Fruit fly (Drosophila melanogaster) whole organism, embryonic: ENCODE measurements around the gene CG45072.
A peak's percentile ranks its signal among the peaks of the same experiment; 100 is the strongest.

Source experiments
- Adf1 ChIP-seq: fragments of 200-800 bp; sonication (Bioruptor generic); IDR thresholded peaks from 2 replicates; pipeline ENCODE4 v1.3.6; 2022; ENCODE audit warnings: missing biosample characterization, missing genetic modification characterization
- Atf-2 ChIP-seq: fragments of 200-800 bp; sonication (Bioruptor generic); optimal IDR thresholded peaks from 2 replicates; lab custom pipeline; 2016; ENCODE audit warnings: missing biosample characterization, missing genetic modification characterization
- Atf3 ChIP-seq: fragments of 200-800 bp; sonication (Bioruptor generic); optimal IDR thresholded peaks from 3 replicates; lab custom pipeline; 2016; ENCODE audit warnings: missing biosample characterization, missing genetic modification characterization
- Blimp-1 ChIP-seq: fragments of 200-800 bp; sonication (Bioruptor generic); optimal IDR thresholded peaks from 3 replicates; lab custom pipeline; 2018; ENCODE audit warnings: missing biosample characterization, missing genetic modification characterization, mild to moderate bottlenecking, moderate library complexity, missing genetic modification reagents
- CG10431 ChIP-seq: fragments of 200-800 bp; sonication (Bioruptor generic); optimal IDR thresholded peaks from 3 replicates; lab custom pipeline; 2018; ENCODE audit warnings: missing biosample characterization, mild to moderate bottlenecking, missing genetic modification characterization
- CG11723 ChIP-seq: fragments of 200-800 bp; sonication (Bioruptor generic); optimal IDR thresholded peaks from 2 replicates; lab custom pipeline; 2017; ENCODE audit warnings: missing biosample characterization, mild to moderate bottlenecking, missing genetic modification characterization
- CG2129 ChIP-seq: fragments of 200-800 bp; sonication (Bioruptor generic); IDR thresholded peaks from 2 replicates; pipeline ENCODE4 v1.3.6; 2022; ENCODE audit warnings: missing biosample characterization, missing genetic modification characterization; ENCODE audit not compliant: partially characterized antibody
- CG32772 ChIP-seq: fragments of 200-800 bp; sonication (Bioruptor generic); IDR thresholded peaks from 2 replicates; pipeline ENCODE4 v1.3.6; 2022; ENCODE audit warnings: missing biosample characterization, missing genetic modification characterization
- CG3407 ChIP-seq: fragments of 200-800 bp; sonication (Bioruptor generic); optimal IDR thresholded peaks from 2 replicates; lab custom pipeline; 2018; ENCODE audit warnings: missing biosample characterization, mild to moderate bottlenecking, missing genetic modification characterization
- CG3847 ChIP-seq: fragments of 200-800 bp; sonication (Bioruptor generic); IDR thresholded peaks from 2 replicates; pipeline ENCODE4 v1.3.6; 2022; ENCODE audit warnings: missing biosample characterization, missing genetic modification characterization
- CG4404 ChIP-seq: fragments of 200-800 bp; sonication (Bioruptor generic); IDR thresholded peaks from 2 replicates; pipeline ENCODE4 v1.3.6; 2022; ENCODE audit warnings: missing biosample characterization, missing genetic modification characterization
- CG4820 ChIP-seq: fragments of 200-800 bp; sonication (Bioruptor generic); optimal IDR thresholded peaks from 3 replicates; lab custom pipeline; 2016; ENCODE audit warnings: missing biosample characterization, missing genetic modification characterization
- CG5180 ChIP-seq: fragments of 200-800 bp; sonication (Bioruptor generic); optimal IDR thresholded peaks from 3 replicates; lab custom pipeline; 2017; ENCODE audit warnings: missing biosample characterization, missing genetic modification characterization, mild to moderate bottlenecking, moderate library complexity, missing genetic modification reagents
- CG6791 ChIP-seq: fragments of 200-800 bp; sonication (Bioruptor generic); IDR thresholded peaks from 3 replicates; pipeline ENCODE4 v1.3.6; 2022; ENCODE audit warnings: missing biosample characterization, missing genetic modification characterization; ENCODE audit not compliant: partially characterized antibody
- CG7556 ChIP-seq: fragments of 200-800 bp; sonication (Bioruptor generic); optimal IDR thresholded peaks from 2 replicates; lab custom pipeline; 2017; ENCODE audit warnings: missing biosample characterization, mild to moderate bottlenecking, missing genetic modification characterization
- CG8290 ChIP-seq, 3 experiments: fragments of 200-800 bp; sonication (Bioruptor generic); optimal IDR thresholded peaks; 2 replicates each; lab custom pipeline; 2016 to 2019; ENCODE audit warnings: missing biosample characterization in 3 of 3, missing genetic modification characterization in 3 of 3, mild to moderate bottlenecking in 2 of 3, moderate library complexity in 1 of 3
- CG8478 ChIP-seq: fragments of >200 bp; optimal IDR thresholded peaks from 2 replicates; lab custom pipeline; 2018
- CG9727 ChIP-seq: fragments of 200-800 bp; sonication (Bioruptor generic); optimal IDR thresholded peaks from 3 replicates; lab custom pipeline; 2017; ENCODE audit warnings: missing biosample characterization, mild to moderate bottlenecking, missing genetic modification characterization
- Chrac-16 ChIP-seq: fragments of 200-800 bp; sonication (Bioruptor generic); optimal IDR thresholded peaks from 3 replicates; lab custom pipeline; 2016; ENCODE audit warnings: missing biosample characterization, missing genetic modification characterization
- Drgx ChIP-seq: fragments of 200-800 bp; sonication (Bioruptor generic); IDR thresholded peaks from 2 replicates; pipeline ENCODE4 v1.3.6; 2022; ENCODE audit warnings: missing biosample characterization, missing genetic modification characterization
- ERR ChIP-seq: fragments of 200-800 bp; sonication (Bioruptor generic); optimal IDR thresholded peaks from 2 replicates; lab custom pipeline; 2016; ENCODE audit warnings: missing biosample characterization, missing genetic modification characterization
- Ets65A ChIP-seq: fragments of 200-800 bp; sonication (Bioruptor generic); peaks from one replicate; lab custom pipeline; 2016; ENCODE audit warnings: missing biosample characterization, missing genetic modification characterization
- HmgD ChIP-seq: fragments of 200-800 bp; sonication (Bioruptor generic); optimal IDR thresholded peaks from 3 replicates; lab custom pipeline; 2016; ENCODE audit warnings: missing biosample characterization, missing genetic modification characterization
- MBD-R2 ChIP-seq: fragments of 200-800 bp; sonication (Bioruptor generic); IDR thresholded peaks from 2 replicates; pipeline ENCODE4 v1.3.6; 2022; ENCODE audit warnings: missing biosample characterization, missing genetic modification characterization
- MTF-1 ChIP-seq: fragments of 200-800 bp; sonication (Bioruptor generic); optimal IDR thresholded peaks from 2 replicates; lab custom pipeline; 2018; ENCODE audit warnings: missing biosample characterization, mild to moderate bottlenecking, missing genetic modification characterization, borderline replicate concordance
- Meics ChIP-seq: fragments of 200-800 bp; sonication (Bioruptor generic); optimal IDR thresholded peaks from 2 replicates; lab custom pipeline; 2017; ENCODE audit warnings: missing biosample characterization, mild to moderate bottlenecking, missing genetic modification characterization
- Myb ChIP-seq: fragments of 200-800 bp; sonication (Bioruptor generic); optimal IDR thresholded peaks from 2 replicates; lab custom pipeline; 2016; ENCODE audit warnings: missing biosample characterization, missing genetic modification characterization
- Optix ChIP-seq: fragments of 200-800 bp; sonication (Bioruptor generic); IDR thresholded peaks from 3 replicates; pipeline ENCODE4 v1.3.6; 2022; ENCODE audit warnings: missing biosample characterization, missing genetic modification characterization
- Rx ChIP-seq: fragments of 200-800 bp; sonication (Bioruptor generic); IDR thresholded peaks from 2 replicates; pipeline ENCODE4 v1.3.6; 2022; ENCODE audit warnings: missing biosample characterization, missing genetic modification characterization
- Ssrp ChIP-seq: fragments of 200-800 bp; sonication (Bioruptor generic); optimal IDR thresholded peaks from 2 replicates; lab custom pipeline; 2018; ENCODE audit warnings: missing biosample characterization, mild to moderate bottlenecking, missing genetic modification characterization, moderate library complexity
- Xbp1 ChIP-seq: fragments of 200-800 bp; sonication (Bioruptor generic); optimal IDR thresholded peaks from 3 replicates; lab custom pipeline; 2016; ENCODE audit warnings: missing biosample characterization, mild to moderate bottlenecking, missing genetic modification characterization
- br ChIP-seq: fragments of >200 bp; optimal IDR thresholded peaks from 2 replicates; lab custom pipeline; 2017
- ci ChIP-seq: fragments of 200-800 bp; sonication (Bioruptor generic); IDR thresholded peaks from 3 replicates; pipeline ENCODE4 v1.3.6; 2022; ENCODE audit warnings: missing biosample characterization, missing genetic modification characterization
- crol ChIP-seq: fragments of 200-800 bp; sonication (Bioruptor generic); IDR thresholded peaks from 2 replicates; pipeline ENCODE4 v1.3.6; 2022; ENCODE audit warnings: missing biosample characterization, missing genetic modification characterization
- exex ChIP-seq: fragments of 200-800 bp; sonication (Bioruptor generic); optimal IDR thresholded peaks from 4 replicates; lab custom pipeline; 2018; ENCODE audit warnings: missing biosample characterization, mild to moderate bottlenecking, missing genetic modification characterization, moderate library complexity
- h ChIP-seq: fragments of >200 bp; optimal IDR thresholded peaks from 2 replicates; lab custom pipeline; 2017
- hb ChIP-seq: fragments of 200-800 bp; sonication (Bioruptor generic); IDR thresholded peaks from 3 replicates; pipeline ENCODE4 v1.3.6; 2022; ENCODE audit warnings: missing biosample characterization, missing genetic modification characterization; ENCODE audit not compliant: partially characterized antibody
- hkb ChIP-seq, 2 experiments: fragments of 200-800 bp in 1 of 2; fragments of >200 bp in 1 of 2; sonication (Bioruptor generic) in 1 of 2; IDR thresholded peaks in 1 of 2; optimal IDR thresholded peaks in 1 of 2; 2 replicates each; pipeline versions ENCODE4 v1.3.6 to Lab custom; 2017 to 2022; ENCODE audit warnings: missing biosample characterization in 1 of 2, missing genetic modification characterization in 1 of 2
- hth ChIP-seq: fragments of >200 bp; optimal IDR thresholded peaks from 2 replicates; lab custom pipeline; 2017; ENCODE audit warnings: inconsistent platforms
- jigr1 ChIP-seq: fragments of 200-800 bp; sonication (Bioruptor generic); IDR thresholded peaks from 3 replicates; pipeline ENCODE4 v1.3.6; 2022; ENCODE audit warnings: missing biosample characterization, missing genetic modification characterization
- jing ChIP-seq: fragments of 200-800 bp; sonication (Bioruptor generic); optimal IDR thresholded peaks from 2 replicates; lab custom pipeline; 2018; ENCODE audit warnings: missing biosample characterization, mild to moderate bottlenecking, missing genetic modification characterization
- ranshi ChIP-seq: fragments of 200-800 bp; sonication (Bioruptor generic); IDR thresholded peaks from 2 replicates; pipeline ENCODE4 v1.3.6; 2022; ENCODE audit warnings: missing biosample characterization, missing genetic modification characterization
- seq ChIP-seq: fragments of 200-800 bp; sonication (Bioruptor generic); IDR thresholded peaks from 2 replicates; pipeline ENCODE4 v1.3.6; 2022; ENCODE audit warnings: missing biosample characterization, missing genetic modification characterization
- so ChIP-seq: fragments of 200-800 bp; sonication (Bioruptor generic); IDR thresholded peaks from 3 replicates; pipeline ENCODE4 v1.3.6; 2022; ENCODE audit warnings: missing biosample characterization, missing genetic modification characterization
- sug ChIP-seq: fragments of 200-800 bp; optimal IDR thresholded peaks from 2 replicates; lab custom pipeline; 2019; ENCODE audit warnings: missing biosample characterization, mild to moderate bottlenecking, missing genetic modification characterization, moderate library complexity
- tll ChIP-seq, 2 experiments: fragments of 200-800 bp in 1 of 2; fragments of >200 bp in 1 of 2; sonication (Bioruptor generic) in 1 of 2; optimal IDR thresholded peaks; 2 replicates each; lab custom pipeline; 2017 to 2019; ENCODE audit warnings: missing biosample characterization in 2 of 2, missing genetic modification characterization in 2 of 2, mild to moderate bottlenecking in 1 of 2, moderate library complexity in 1 of 2
- toy ChIP-seq: fragments of 200-800 bp; sonication (Bioruptor generic); IDR thresholded peaks from 2 replicates; pipeline ENCODE4 v1.3.6; 2022; ENCODE audit warnings: missing biosample characterization, missing genetic modification characterization

CG45072 gene

DNA sequence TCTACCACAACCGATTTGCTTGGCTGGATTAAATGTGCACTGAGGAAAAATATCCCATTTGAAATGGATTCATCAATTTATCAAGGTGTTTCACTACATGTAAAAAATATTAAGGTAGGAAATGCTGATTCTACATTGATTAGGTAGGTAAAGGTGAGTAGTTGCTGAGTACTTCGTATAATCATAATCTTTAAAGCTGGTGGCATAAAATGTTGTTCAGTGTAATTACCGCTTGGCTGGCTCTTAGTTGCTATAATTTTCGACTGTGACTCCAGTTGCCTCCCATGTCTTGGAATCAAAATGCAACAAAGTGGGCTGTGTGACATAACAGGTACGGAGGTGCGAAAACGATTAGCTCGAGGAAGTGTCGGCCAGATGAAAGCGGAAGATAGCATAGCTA lies at the start of gene CG45072:
Gene CG45072 (minus strand): TSS at position 101 of the 400 bp plus-strand sequence.
- no peak for TF ChIP-seq CG4820 (GFP tag; lab: Kevin White, UChicago)
- peak; percentile 42 for TF ChIP-seq Ets65A (GFP tag; lab: Kevin White, UChicago)
- TF ChIP-seq seq (GFP tag; lab: Robert Waterston, UW), result no peak
- no peak for TF ChIP-seq Meics (GFP tag; lab: Kevin White, UChicago)
- no peak for TF ChIP-seq ranshi (GFP tag; lab: Robert Waterston, UW)
- TF ChIP-seq, all 482 proteins: peak for 1

DNA sequence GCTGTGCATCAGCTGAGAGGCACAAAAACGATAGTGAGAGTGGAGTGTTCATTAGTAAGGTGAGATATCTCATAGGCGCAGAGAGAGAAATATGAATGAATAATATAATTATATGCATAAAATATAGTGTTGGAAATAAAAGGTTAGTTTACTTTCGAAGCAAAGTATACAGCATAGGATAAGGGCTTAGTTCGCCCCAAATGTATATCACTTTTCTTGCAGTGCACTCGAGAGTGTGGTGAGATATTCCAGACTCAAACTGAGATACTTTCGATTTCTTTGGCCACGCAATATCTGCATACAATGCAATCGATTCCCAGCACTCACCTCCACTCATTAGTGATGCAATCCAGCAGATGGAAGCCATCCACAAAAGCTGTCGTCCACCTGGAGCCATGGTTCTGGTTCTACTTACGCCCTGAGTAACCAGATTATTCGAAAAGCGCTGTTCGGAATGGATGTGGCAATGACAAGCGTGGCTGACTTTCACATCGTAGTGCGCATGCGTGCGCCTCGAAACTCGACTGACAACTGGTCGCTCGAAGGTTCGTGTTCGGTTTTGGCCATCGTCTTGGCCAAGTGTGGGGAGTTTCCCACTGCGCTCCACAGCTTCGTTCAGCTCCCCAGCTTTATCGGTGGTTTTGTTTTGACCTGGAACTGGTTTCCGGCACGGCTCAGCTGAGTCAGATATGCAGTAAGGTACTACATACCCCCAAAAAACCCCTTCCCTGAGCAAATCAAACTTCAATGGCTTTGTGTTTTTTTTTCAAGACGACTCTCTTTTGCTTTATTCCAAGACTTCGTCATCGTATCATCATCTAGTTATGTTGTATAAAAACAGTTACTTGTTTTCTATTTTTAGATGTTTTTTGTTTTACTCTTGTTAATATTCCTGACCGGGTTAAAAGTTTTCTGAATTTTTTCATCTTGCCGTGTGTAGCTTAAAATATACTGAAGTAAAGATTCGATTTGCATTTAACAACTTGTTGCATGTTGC lies 47.9 kb upstream of the CG45072 start, which contains the start of gene Rsod:
Gene Rsod (minus strand): TSS at position 537 of the 997 bp plus-strand sequence.
- 0 out of 3 replicates have a peak, but pooled peaks have one; percentile 38 for TF ChIP-seq jigr1 (GFP tag; lab: Robert Waterston, UW)
- no peak for TF ChIP-seq hb
- TF ChIP-seq jing (GFP tag; lab: Kevin White, UChicago), result peak; percentile 15
- TF ChIP-seq hth (lab: Kevin White, UChicago), result no peak
- no peak for TF ChIP-seq ERR (GFP tag; lab: Kevin White, UChicago)
- TF ChIP-seq crol (GFP tag; lab: Robert Waterston, UW), result no peak
- TF ChIP-seq h, result no peak
- no peak for TF ChIP-seq CG5180 (GFP tag; lab: Kevin White, UChicago)
- peak; percentile 31; the same call in 1 of the 2 replicates for TF ChIP-seq CG3847 (GFP tag; lab: Robert Waterston, UW)
- peak; percentile 36 for TF ChIP-seq Chrac-16 (GFP tag; lab: Kevin White, UChicago)
- TF ChIP-seq CG6791, result no peak
- peak; percentile 84; the same call in 2 of the 3 replicates for TF ChIP-seq so (GFP tag; lab: Robert Waterston, UW)
- TF ChIP-seq Atf-2, result no peak
- TF ChIP-seq CG3407 (GFP tag; lab: Kevin White, UChicago), result peak; percentile 51
- peak; percentile 50 for TF ChIP-seq Ssrp (tag; lab: Kevin White, UChicago)
- TF ChIP-seq Atf3 (GFP tag; lab: Kevin White, UChicago), result no peak
- peak; percentile 15 for TF ChIP-seq CG7556 (GFP tag; lab: Kevin White, UChicago)
- TF ChIP-seq HmgD, result no peak
- no peak for TF ChIP-seq Adf1
- peak; percentile 92 for TF ChIP-seq ci (GFP tag; lab: Robert Waterston, UW)
- TF ChIP-seq sug (tag; lab: Kevin White, UChicago), result no peak
- no peak for TF ChIP-seq tll (GFP tag; optimal IDR thresholded peaks at IDR 0.05; lab: Kevin White, UChicago)
- TF ChIP-seq CG10431 (GFP tag; lab: Kevin White, UChicago), result peak; percentile 27
- TF ChIP-seq br (lab: Kevin White, UChicago), result no peak
- no peak for TF ChIP-seq exex
- no peak for TF ChIP-seq CG2129
- no peak for TF ChIP-seq CG8290 (GFP tag; optimal IDR thresholded peaks at IDR 0.05; lab: Kevin White, UChicago)
- TF ChIP-seq CG8290 (tag; optimal IDR thresholded peaks at IDR 0.05; lab: Kevin White, UChicago), result no peak
- peak; percentile 60 for TF ChIP-seq toy (GFP tag; lab: Robert Waterston, UW)
- TF ChIP-seq CG4820 (GFP tag; lab: Kevin White, UChicago), result peak; percentile 11
- TF ChIP-seq CG4404 (GFP tag; lab: Robert Waterston, UW), result no peak
- TF ChIP-seq CG32772, result peak; percentile 52; the same call in 1 of the 2 replicates
- no peak for TF ChIP-seq CG8478 (lab: Kevin White, UChicago)
- TF ChIP-seq Xbp1, result peak; percentile 59
- peak; percentile 32; the same call in 1 of the 2 replicates for TF ChIP-seq MBD-R2 (GFP tag; lab: Robert Waterston, UW)
- TF ChIP-seq CG9727 (GFP tag; lab: Kevin White, UChicago), result peak; percentile 37
- no peak for TF ChIP-seq hkb (optimal IDR thresholded peaks at IDR 0.05; lab: Kevin White, UChicago)
- peak; percentile 82 for TF ChIP-seq hkb (GFP tag; IDR thresholded peaks at IDR 0.05; lab: Robert Waterston, UW)
- TF ChIP-seq Blimp-1 (GFP tag; lab: Kevin White, UChicago), result peak; percentile 99
- peak; percentile 93 for TF ChIP-seq Drgx
- peak; percentile 56 for TF ChIP-seq Optix (GFP tag; lab: Robert Waterston, UW)
- no peak for TF ChIP-seq MTF-1
- TF ChIP-seq CG11723 (GFP tag; lab: Kevin White, UChicago), result peak; percentile 36
- no peak for TF ChIP-seq Myb
- peak; percentile 64 for TF ChIP-seq Rx (GFP tag; lab: Robert Waterston, UW)
